Worm (Caenorhabditis elegans) whole organism, L4 larva: ENCODE measurements around the gene decr-1.1.

ENCODE experiments used
- Y105C5A.15 ChIP-seq: fragments of 200-800 bp; sonication (Bioruptor generic); IDR thresholded peaks from 2 replicates; pipeline ENCODE4 v1.3.6; 2022; ENCODE audit warnings: missing genetic modification characterization, missing compliant biosample characterization
- ama-1 ChIP-seq: fragments of 150-350 bp; optimal IDR thresholded peaks from 2 replicates; lab custom pipeline; 2014; ENCODE audit warnings: inconsistent platforms, mixed read lengths
- ces-1 ChIP-seq: fragments of 150-350 bp; sonication (generic microtip); optimal IDR thresholded peaks from 4 replicates; lab custom pipeline; 2014; ENCODE audit warnings: missing biosample characterization, missing genetic modification reagents, missing genetic modification characterization
- dpl-1 ChIP-seq: fragments of 150-350 bp; optimal IDR thresholded peaks from 2 replicates; lab custom pipeline; 2014; ENCODE audit warnings: missing biosample characterization, missing genetic modification reagents, missing genetic modification characterization
- egl-27 ChIP-seq: sonication (generic microtip); optimal IDR thresholded peaks from 3 replicates; lab custom pipeline; 2017; ENCODE audit warnings: missing biosample characterization, missing genetic modification reagents, missing genetic modification characterization
- lsy-2 ChIP-seq, 2 experiments: fragments of 150-350 bp in 1 of 2; sonication (generic microtip) in 1 of 2; optimal IDR thresholded peaks; 2 replicates each; lab custom pipeline; 2014 to 2017; ENCODE audit warnings: missing biosample characterization in 2 of 2, missing genetic modification characterization in 2 of 2
- nhr-237 ChIP-seq: sonication (generic microtip); optimal IDR thresholded peaks from 2 replicates; lab custom pipeline; 2017; ENCODE audit warnings: missing biosample characterization, missing genetic modification characterization
- sdz-12 ChIP-seq: fragments of 200-800 bp; sonication (Bioruptor generic); optimal IDR thresholded peaks from 2 replicates; lab custom pipeline; 2018; ENCODE audit warnings: mild to moderate bottlenecking, missing genetic modification characterization, missing compliant biosample characterization
- set-16 ChIP-seq: fragments of 200-800 bp; sonication (Bioruptor generic); IDR thresholded peaks from 2 replicates; pipeline ENCODE4 v1.3.6; 2022; ENCODE audit warnings: missing genetic modification reagents, missing genetic modification characterization, missing compliant biosample characterization
- unc-62 ChIP-seq, 3 experiments: fragments of 150-350 bp in 1 of 3; sonication (generic microtip); optimal IDR thresholded peaks in 2 of 3; peaks in 1 of 3; 1 replicate in 1 of 3; 2 replicates in 2 of 3; lab custom pipeline; 2014 to 2017; ENCODE audit warnings: missing biosample characterization in 3 of 3, missing genetic modification characterization in 3 of 3, missing genetic modification reagents in 3 of 3, missing genotype in 1 of 3

- TF ChIP-seq ama-1 (lab: Kevin White, UChicago) (no peak), ces-1 (GFP tag; lab: Kevin White, UChicago) (no peak), nhr-237 (no peak), sdz-12 (no peak), egl-27 (no peak), Y105C5A.15 (GFP tag; lab: Robert Waterston, UW) (no peak), lsy-2 (tag; optimal IDR thresholded peaks at IDR 0.05; lab: Kevin White, UChicago) (peak in 1 of 2 experiments; percentile 83), unc-62 (GFP tag; optimal IDR thresholded peaks at IDR 0.05 in 1 of 2; lab: Kevin White, UChicago) (peak in 1 of 2 experiments; percentile 59), unc-62 (tag; optimal IDR thresholded peaks at IDR 0.05; lab: Kevin White, UChicago) (no peak), set-16 (no peak), dpl-1 (peak; percentile 76)
Measured at ce11 chrV:13818824-13819408, 36.7 kb downstream of the decr-1.1 start, which contains the start of gene sel-10.
